Worm (Caenorhabditis elegans) whole organism, young adult: Measurements from ENCODE around the gene kin-15.

Experiments used
- F39B2.1 ChIP-seq: fragments of 200-800 bp; sonication (Bioruptor generic); IDR thresholded peaks from 2 replicates; pipeline ENCODE4 v1.3.6; 2022; ENCODE audit warnings: missing genetic modification reagents, missing genetic modification characterization, missing compliant biosample characterization
- K11D2.4 ChIP-seq: fragments of 200-800 bp; sonication (Bioruptor generic); IDR thresholded peaks from 2 replicates; pipeline ENCODE4 v1.3.6; 2022; ENCODE audit warnings: missing genetic modification reagents, missing genetic modification characterization, missing compliant biosample characterization
- aptf-2 ChIP-seq: fragments of 200-800 bp; sonication (Bioruptor generic); conservative IDR thresholded peaks from 2 replicates; pipeline ENCODE4 v1.3.6; 2022; ENCODE audit warnings: missing genetic modification reagents, missing genetic modification characterization, missing compliant biosample characterization
- athp-1 ChIP-seq: sonication (generic microtip); optimal IDR thresholded peaks from 2 replicates; lab custom pipeline; 2017; ENCODE audit warnings: mild to moderate bottlenecking, missing genetic modification characterization, missing compliant biosample characterization
- attf-5 ChIP-seq: fragments of 200-800 bp; sonication (Bioruptor generic); optimal IDR thresholded peaks from 2 replicates; lab custom pipeline; 2018; ENCODE audit warnings: mild to moderate bottlenecking, missing genetic modification characterization, missing compliant biosample characterization
- cebp-1 ChIP-seq, 2 experiments: fragments of 200-800 bp in 1 of 2; sonication (Bioruptor generic) in 1 of 2; sonication (generic microtip) in 1 of 2; IDR thresholded peaks in 1 of 2; optimal IDR thresholded peaks in 1 of 2; 2 replicates each; pipeline versions ENCODE4 v1.3.6 to Lab custom; 2017 to 2022; ENCODE audit warnings: missing compliant biosample characterization in 2 of 2, missing genetic modification characterization in 2 of 2, mild to moderate bottlenecking in 1 of 2, missing genetic modification reagents in 1 of 2, moderate library complexity in 1 of 2
- ceh-27 ChIP-seq: fragments of 200-800 bp; sonication (Bioruptor generic); optimal IDR thresholded peaks from 2 replicates; lab custom pipeline; 2018; ENCODE audit warnings: mild to moderate bottlenecking, missing genetic modification characterization, moderate library complexity, missing compliant biosample characterization
- dox-1 ChIP-seq: fragments of 200-800 bp; sonication (Bioruptor generic); IDR thresholded peaks from 2 replicates; pipeline ENCODE4 v1.3.6; 2022; ENCODE audit warnings: missing genetic modification reagents, missing genetic modification characterization, missing compliant biosample characterization
- efl-1 ChIP-seq: fragments of 150-350 bp; optimal IDR thresholded peaks from 2 replicates; lab custom pipeline; 2014; ENCODE audit warnings: missing biosample characterization, missing genetic modification reagents, missing genetic modification characterization
- ekl-4 ChIP-seq: fragments of 200-800 bp; sonication (Bioruptor generic); IDR thresholded peaks from 2 replicates; pipeline ENCODE4 v1.3.6; 2022; ENCODE audit warnings: missing genetic modification reagents, missing genetic modification characterization, missing compliant biosample characterization
- him-1 ChIP-seq: sonication (generic microtip); optimal IDR thresholded peaks from 2 replicates; lab custom pipeline; 2016; ENCODE audit warnings: missing genotype, missing genetic modification reagents, missing genetic modification characterization, missing compliant biosample characterization
- hmg-1.2 ChIP-seq: fragments of 200-800 bp; sonication (Bioruptor generic); IDR thresholded peaks from 2 replicates; pipeline ENCODE4 v1.3.6; 2022; ENCODE audit warnings: missing genetic modification reagents, missing genetic modification characterization, missing compliant biosample characterization
- let-607 ChIP-seq, 2 experiments: fragments of 200-800 bp in 1 of 2; sonication (Bioruptor generic) in 1 of 2; sonication (generic microtip) in 1 of 2; optimal IDR thresholded peaks; 2 replicates each; lab custom pipeline; 2016 to 2018; ENCODE audit warnings: mild to moderate bottlenecking in 2 of 2, missing compliant biosample characterization in 2 of 2, missing genetic modification characterization in 2 of 2, moderate library complexity in 2 of 2, missing genotype in 1 of 2
- lin-26 ChIP-seq: fragments of 200-800 bp; sonication (Bioruptor generic); IDR thresholded peaks from 2 replicates; pipeline ENCODE4 v1.3.6; 2022; ENCODE audit warnings: missing genetic modification reagents, missing genetic modification characterization, missing compliant biosample characterization
- lin-35 ChIP-seq, 3 experiments: fragments of 150-350 bp in 2 of 3; sonication (generic microtip) in 1 of 3; optimal IDR thresholded peaks; 2 replicates each; lab custom pipeline; 2014 to 2018; ENCODE audit warnings: missing biosample characterization in 3 of 3, missing genetic modification characterization in 3 of 3, missing genetic modification reagents in 3 of 3
- lin-54 ChIP-seq: fragments of 200-800 bp; sonication (Bioruptor generic); optimal IDR thresholded peaks from 2 replicates; lab custom pipeline; 2018; ENCODE audit warnings: mild to moderate bottlenecking, missing genetic modification characterization, missing compliant biosample characterization
- lsl-1 ChIP-seq: fragments of 200-800 bp; sonication (Bioruptor generic); optimal IDR thresholded peaks from 2 replicates; lab custom pipeline; 2018; ENCODE audit warnings: mild to moderate bottlenecking, missing genetic modification characterization, moderate library complexity, missing compliant biosample characterization
- madf-6 ChIP-seq: fragments of 200-800 bp; sonication (Bioruptor generic); IDR thresholded peaks from 2 replicates; pipeline ENCODE4 v1.3.6; 2022; ENCODE audit warnings: missing genetic modification reagents, missing genetic modification characterization, missing compliant biosample characterization
- mcd-1 ChIP-seq: fragments of 200-800 bp; sonication (Bioruptor generic); IDR thresholded peaks from 2 replicates; pipeline ENCODE4 v1.3.6; 2022; ENCODE audit warnings: missing genetic modification reagents, missing genetic modification characterization, missing compliant biosample characterization
- mel-28 ChIP-seq: sonication (generic microtip); optimal IDR thresholded peaks from 2 replicates; lab custom pipeline; 2016; ENCODE audit warnings: borderline replicate concordance, mild to moderate bottlenecking, missing genetic modification characterization, missing compliant biosample characterization
- nhr-80 ChIP-seq: sonication (generic microtip); optimal IDR thresholded peaks from 2 replicates; lab custom pipeline; 2016; ENCODE audit warnings: missing genetic modification characterization, missing compliant biosample characterization
- rcor-1 ChIP-seq: fragments of 200-800 bp; sonication (Bioruptor generic); IDR thresholded peaks from 2 replicates; pipeline ENCODE4 v1.3.6; 2022; ENCODE audit warnings: missing genetic modification reagents, missing genetic modification characterization, missing compliant biosample characterization
- rpc-1 ChIP-seq, 2 experiments: fragments of 150-350 bp in 1 of 2; sonication (generic microtip) in 1 of 2; optimal IDR thresholded peaks; 2 replicates each; lab custom pipeline; 2014 to 2018; ENCODE audit warnings: missing biosample characterization in 1 of 2, missing genetic modification characterization in 1 of 2, missing genetic modification reagents in 1 of 2, missing genotype in 1 of 2
- snpc-1.1 ChIP-seq: sonication (generic microtip); optimal IDR thresholded peaks from 2 replicates; lab custom pipeline; 2017; ENCODE audit warnings: missing genetic modification characterization, mild to moderate bottlenecking, missing compliant biosample characterization, antibody characterized with exemption, moderate library complexity, missing genotype, missing genetic modification reagents; ENCODE audit not compliant: insufficient read depth
- snpc-4 ChIP-seq, 5 experiments: fragments of 150-350 bp in 1 of 5; sonication (generic microtip) in 4 of 5; optimal IDR thresholded peaks; 2 replicates each; lab custom pipeline; 2014 to 2018; ENCODE audit warnings: missing genetic modification characterization in 5 of 5, missing biosample characterization in 3 of 5, antibody characterized with exemption in 2 of 5, mild to moderate bottlenecking in 2 of 5, missing compliant biosample characterization in 2 of 5, missing genotype in 2 of 5, moderate library complexity in 2 of 5, missing genetic modification reagents in 1 of 5
- somi-1 ChIP-seq: fragments of 200-800 bp; sonication (Bioruptor generic); optimal IDR thresholded peaks from 2 replicates; lab custom pipeline; 2018; ENCODE audit warnings: mild to moderate bottlenecking, missing genetic modification characterization, missing compliant biosample characterization
- tbx-9 ChIP-seq: sonication (generic microtip); optimal IDR thresholded peaks from 2 replicates; lab custom pipeline; 2016; ENCODE audit warnings: borderline replicate concordance, missing genetic modification characterization, inconsistent platforms, missing compliant biosample characterization
- unc-130 ChIP-seq: sonication (generic microtip); optimal IDR thresholded peaks from 2 replicates; lab custom pipeline; 2016; ENCODE audit warnings: missing genetic modification reagents, missing genetic modification characterization, missing compliant biosample characterization
- zfh-2 ChIP-seq: fragments of 200-800 bp; sonication (Bioruptor generic); conservative IDR thresholded peaks from 2 replicates; pipeline ENCODE4 v1.3.6; 2022; ENCODE audit warnings: missing genetic modification reagents, missing genetic modification characterization, missing compliant biosample characterization
- ztf-18 ChIP-seq: sonication (generic microtip); optimal IDR thresholded peaks from 2 replicates; lab custom pipeline; 2016; ENCODE audit warnings: missing genotype, mild to moderate bottlenecking, missing genetic modification characterization, missing compliant biosample characterization
- ztf-22 ChIP-seq: fragments of 200-800 bp; sonication (Bioruptor generic); optimal IDR thresholded peaks from 2 replicates; lab custom pipeline; 2018; ENCODE audit warnings: mild to moderate bottlenecking, missing genetic modification characterization, moderate library complexity, missing compliant biosample characterization
- ztf-25 ChIP-seq: fragments of 200-800 bp; sonication (Bioruptor generic); IDR thresholded peaks from 2 replicates; pipeline ENCODE4 v1.3.6; 2022; ENCODE audit warnings: missing genetic modification reagents, missing genetic modification characterization, missing compliant biosample characterization
- ztf-3 ChIP-seq: fragments of 200-800 bp; sonication (Bioruptor generic); optimal IDR thresholded peaks from 2 replicates; lab custom pipeline; 2018; ENCODE audit warnings: mild to moderate bottlenecking, missing genetic modification characterization, missing compliant biosample characterization

Gene kin-15

DNA sequence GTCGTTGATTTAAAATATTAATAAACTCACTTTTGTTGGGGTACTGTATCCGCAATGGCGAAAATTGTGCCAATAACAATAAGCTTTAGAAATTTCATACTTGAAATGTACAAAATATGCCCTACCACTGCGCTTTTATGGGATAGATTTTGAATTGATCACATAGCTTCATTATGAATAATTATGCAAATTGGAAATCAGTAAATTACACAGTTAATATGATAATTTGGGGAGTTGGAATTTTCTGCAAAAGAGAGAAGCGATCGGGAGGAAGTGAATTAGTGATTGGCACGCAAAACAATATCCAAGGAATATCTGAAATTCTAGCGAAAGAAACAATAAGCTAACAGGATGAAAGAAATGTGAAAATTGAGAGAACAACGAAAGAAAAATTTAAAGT lies 7.4 kb downstream of the kin-15 start, which contains the start of gene M176.10:
Gene M176.10, minus strand, starts transcription at position 101 of the 400 bp plus-strand sequence.
- TF ChIP-seq rpc-1 (optimal IDR thresholded peaks at IDR 0.05; lab: Kevin White, UChicago) = no peak
- no peak for TF ChIP-seq rpc-1 (tag; optimal IDR thresholded peaks at IDR 0.05; lab: Kevin White, UChicago)
- no peak for TF ChIP-seq unc-130 (GFP tag; lab: Kevin White, UChicago)

- no peak for TF ChIP-seq lin-26 (GFP tag; lab: Robert Waterston, UW)
- no peak for TF ChIP-seq ztf-18 (tag; lab: Kevin White, UChicago)
Measured at ce11 chrII:9421969-9422368, 11.5 kb downstream of the kin-15 start, which contains the start of gene M176.11. M176.11 (plus strand) TSS chrII:9422269.

DNA sequence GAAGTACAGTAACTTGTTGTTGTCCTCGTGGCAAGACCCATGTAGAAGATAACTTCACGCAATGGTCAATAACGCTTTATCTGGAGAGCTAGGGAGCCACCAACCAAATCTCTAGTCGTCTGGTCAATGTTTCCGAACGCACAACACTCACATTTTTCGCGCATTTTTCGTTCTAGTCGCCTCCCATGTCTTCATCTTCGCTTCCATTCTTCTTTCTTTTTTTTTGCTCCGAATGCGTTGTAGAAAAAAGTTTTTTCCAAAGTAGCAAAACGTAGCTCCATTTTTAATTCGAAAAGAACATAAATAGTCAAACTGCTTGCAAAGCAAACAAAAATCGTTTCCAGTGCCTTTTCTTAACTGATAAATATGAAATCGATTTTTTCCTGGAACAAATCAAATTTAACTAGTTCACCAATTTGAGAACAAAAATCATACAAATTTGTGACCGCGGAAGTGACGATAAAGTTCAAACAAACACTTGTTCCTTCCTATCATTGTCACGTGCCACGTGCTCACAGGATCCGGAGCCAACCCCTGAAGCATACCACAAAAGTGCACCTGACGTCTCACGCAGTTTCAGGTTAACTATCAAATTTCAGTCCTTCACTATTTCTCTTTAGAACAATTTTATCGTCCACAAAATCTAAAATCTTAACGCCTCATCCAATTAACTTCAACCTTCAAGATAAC lies 14.5 kb downstream of the kin-15 start:
- no peak for TF ChIP-seq mel-28
- TF ChIP-seq nhr-80 (tag; lab: Kevin White, UChicago) = peak; percentile 28
- TF ChIP-seq somi-1 (GFP tag; lab: Kevin White, UChicago) = no peak
- TF ChIP-seq snpc-4 (GFP tag; optimal IDR thresholded peaks at IDR 0.05; lab: Kevin White, UChicago) = no peak
- TF ChIP-seq snpc-4 (tag; optimal IDR thresholded peaks at IDR 0.05; lab: Kevin White, UChicago) = no peak
- TF ChIP-seq K11D2.4 = no peak
- TF ChIP-seq snpc-1.1 (tag; lab: Kevin White, UChicago) = no peak
- TF ChIP-seq ekl-4 (GFP tag; lab: Robert Waterston, UW) = no peak
- TF ChIP-seq, all 124 proteins: peak for 1

- TF ChIP-seq zfh-2 (GFP tag; lab: Robert Waterston, UW) = no peak
- peak; percentile 53 for TF ChIP-seq nhr-80 (tag; lab: Kevin White, UChicago)
- no peak for TF ChIP-seq aptf-2 (GFP tag; lab: Robert Waterston, UW)
- TF ChIP-seq lin-54 (GFP tag; lab: Kevin White, UChicago) = no peak
Measured at ce11 chrII:9418065-9418567, 15.4 kb downstream of the kin-15 start, which contains the start of the genes M176.4 and M176.16. M176.4 (plus strand) TSS chrII:9418365. M176.16 (plus strand) TSS chrII:9418517.

ce11 chrII:9416381-9417276 lies 16.9 kb downstream of the kin-15 start, which contains the start of the genes gss-1 and chch-3:
gss-1 (minus strand) TSS chrII:9416431.
chch-3 (plus strand) TSS chrII:9417013.
- TF ChIP-seq mcd-1 (GFP tag; lab: Robert Waterston, UW) = peak; percentile 40; the same call in 1 of the 2 replicates
- no peak for TF ChIP-seq him-1 (tag; lab: Kevin White, UChicago)
- peak; percentile 53 for TF ChIP-seq dox-1 (GFP tag; lab: Robert Waterston, UW)
- TF ChIP-seq madf-6 = peak; percentile 51
- TF ChIP-seq lin-35 (GFP tag; optimal IDR thresholded peaks at IDR 0.05; lab: Kevin White, UChicago) = peak in 1 of 3 experiments; percentile 36
- TF ChIP-seq aptf-2 (GFP tag; lab: Robert Waterston, UW) = no peak
- peak; percentile 33; the same call in 1 of the 2 replicates for TF ChIP-seq rcor-1 (GFP tag; lab: Robert Waterston, UW)
- TF ChIP-seq tbx-9 (tag; lab: Kevin White, UChicago) = no peak
- peak; percentile 32 for TF ChIP-seq attf-5 (GFP tag; lab: Kevin White, UChicago)
- peak; percentile 7 for TF ChIP-seq efl-1
- peak; percentile 22 for TF ChIP-seq lsl-1
- TF ChIP-seq unc-130 (GFP tag; lab: Kevin White, UChicago) = no peak
- TF ChIP-seq athp-1 (tag; lab: Kevin White, UChicago) = no peak
- no peak for TF ChIP-seq ztf-25 (GFP tag; lab: Robert Waterston, UW)
- no peak for TF ChIP-seq cebp-1 (GFP tag; IDR thresholded peaks at IDR 0.05; lab: Robert Waterston, UW)
- TF ChIP-seq cebp-1 (tag; optimal IDR thresholded peaks at IDR 0.05; lab: Kevin White, UChicago) = peak; percentile 55
- no peak for TF ChIP-seq ztf-22
- TF ChIP-seq nhr-80 (tag; lab: Kevin White, UChicago) = peak; percentile 74
- no peak for TF ChIP-seq ceh-27 (GFP tag; lab: Kevin White, UChicago)
- TF ChIP-seq ztf-18 (tag; lab: Kevin White, UChicago) = peak; percentile 93
- TF ChIP-seq ztf-3 (GFP tag; lab: Kevin White, UChicago) = no peak
- TF ChIP-seq F39B2.1 (GFP tag; lab: Robert Waterston, UW) = no peak
- TF ChIP-seq hmg-1.2 (GFP tag; lab: Robert Waterston, UW) = peak; percentile 33; the same call in 1 of the 2 replicates
- no peak for TF ChIP-seq let-607 (tag; optimal IDR thresholded peaks at IDR 0.05; lab: Kevin White, UChicago)
- no peak for TF ChIP-seq snpc-4 (GFP tag; optimal IDR thresholded peaks at IDR 0.05; lab: Kevin White, UChicago)
- peak in 1 of 4 experiments; percentile 21 for TF ChIP-seq snpc-4 (tag; optimal IDR thresholded peaks at IDR 0.05; lab: Kevin White, UChicago)
